Worm (Caenorhabditis elegans) whole organism, mixed stage, embryonic: Measurements from ENCODE around the gene cpar-1.

Experiments used
- M03D4.4 ChIP-seq: sonication (generic microtip); optimal IDR thresholded peaks from 2 replicates; lab custom pipeline; 2017; ENCODE audit warnings: mild to moderate bottlenecking, missing genetic modification characterization, missing compliant biosample characterization
- bed-3 ChIP-seq: fragments of 200-800 bp; sonication (Bioruptor generic); optimal IDR thresholded peaks from 3 replicates; lab custom pipeline; 2018; ENCODE audit warnings: mild to moderate bottlenecking, missing genetic modification characterization, moderate library complexity, missing compliant biosample characterization
- ces-1 ChIP-seq: fragments of 150-350 bp; optimal IDR thresholded peaks from 2 replicates; lab custom pipeline; 2014; ENCODE audit warnings: missing biosample characterization, missing genetic modification reagents, missing genetic modification characterization
- cnd-1 ChIP-seq: fragments of 200-800 bp; sonication (Bioruptor generic); optimal IDR thresholded peaks from 2 replicates; lab custom pipeline; 2018; ENCODE audit warnings: mild to moderate bottlenecking, missing genetic modification characterization, missing compliant biosample characterization
- hlh-1 ChIP-seq: fragments of 150-350 bp; optimal IDR thresholded peaks from 2 replicates; lab custom pipeline; 2014; ENCODE audit warnings: missing biosample characterization, missing genetic modification reagents, missing genetic modification characterization
- mab-5 ChIP-seq: fragments of 150-350 bp; optimal IDR thresholded peaks from 2 replicates; lab custom pipeline; 2014; ENCODE audit warnings: missing biosample characterization, missing genetic modification characterization
- mep-1 ChIP-seq: fragments of 150-350 bp; optimal IDR thresholded peaks from 2 replicates; lab custom pipeline; 2017; ENCODE audit warnings: missing biosample characterization, missing genetic modification reagents, missing genetic modification characterization, inconsistent platforms
- mls-2 ChIP-seq: sonication (generic microtip); optimal IDR thresholded peaks from 2 replicates; lab custom pipeline; 2016; ENCODE audit warnings: mild to moderate bottlenecking, missing genetic modification characterization, moderate library complexity, missing compliant biosample characterization
- nhr-12 ChIP-seq: fragments of 150-350 bp; optimal IDR thresholded peaks from 2 replicates; lab custom pipeline; 2014; ENCODE audit warnings: missing biosample characterization, missing genetic modification characterization
- nhr-237 ChIP-seq: fragments of 150-350 bp; optimal IDR thresholded peaks from 2 replicates; lab custom pipeline; 2014; ENCODE audit warnings: missing biosample characterization, missing genetic modification characterization
- nhr-28 ChIP-seq: fragments of 150-350 bp; optimal IDR thresholded peaks from 2 replicates; lab custom pipeline; 2014; ENCODE audit warnings: missing biosample characterization, missing genetic modification characterization
- nhr-76 ChIP-seq: sonication (generic microtip); optimal IDR thresholded peaks from 2 replicates; lab custom pipeline; 2017; ENCODE audit warnings: missing biosample characterization, missing genetic modification characterization
- pha-4 ChIP-seq: fragments of 150-350 bp; optimal IDR thresholded peaks from 2 replicates; lab custom pipeline; 2018; ENCODE audit warnings: missing biosample characterization, missing genetic modification reagents, missing genetic modification characterization
- snpc-4 ChIP-seq: fragments of 150-350 bp; optimal IDR thresholded peaks from 2 replicates; lab custom pipeline; 2014; ENCODE audit warnings: missing biosample characterization, missing genetic modification characterization
- sptf-1 ChIP-seq: sonication (generic microtip); optimal IDR thresholded peaks from 2 replicates; lab custom pipeline; 2017; ENCODE audit warnings: mild to moderate bottlenecking, missing genetic modification characterization, moderate library complexity, missing compliant biosample characterization
- unc-120 ChIP-seq: sonication (generic microtip); optimal IDR thresholded peaks from 2 replicates; lab custom pipeline; 2017; ENCODE audit warnings: missing genetic modification characterization, missing compliant biosample characterization; ENCODE audit not compliant: poor library complexity, severe bottlenecking
- unc-62 ChIP-seq: fragments of 150-350 bp; optimal IDR thresholded peaks from 2 replicates; lab custom pipeline; 2014; ENCODE audit warnings: missing biosample characterization, missing genetic modification reagents, missing genetic modification characterization
- zip-8 ChIP-seq: fragments of 150-350 bp; optimal IDR thresholded peaks from 2 replicates; lab custom pipeline; 2014; ENCODE audit warnings: missing biosample characterization, missing genetic modification characterization
- ztf-11 ChIP-seq: fragments of 150-350 bp; optimal IDR thresholded peaks from 2 replicates; lab custom pipeline; 2014; ENCODE audit warnings: missing biosample characterization, missing genetic modification characterization

Gene cpar-1

DNA sequence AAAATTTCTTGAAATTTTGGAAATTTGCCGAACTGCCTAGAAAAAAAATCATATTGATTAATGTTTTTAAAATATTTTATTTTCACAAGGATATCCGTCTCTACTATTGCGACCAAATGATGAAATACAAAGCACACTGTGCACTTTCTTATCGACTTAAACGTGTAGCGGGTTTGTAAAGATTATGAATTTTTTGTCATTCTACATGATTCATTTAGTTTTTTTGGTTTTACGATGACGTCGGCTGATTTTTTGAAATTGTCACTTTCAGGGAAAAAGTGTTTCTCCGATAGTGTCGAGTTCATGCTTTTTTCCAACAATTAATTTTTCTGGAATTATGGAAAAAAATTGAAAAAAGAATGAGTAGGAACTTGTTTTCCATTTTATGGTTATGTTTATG is 42.7 kb downstream of the cpar-1 start:
- no peak for TF ChIP-seq nhr-28 (tag; lab: Kevin White, UChicago)

DNA sequence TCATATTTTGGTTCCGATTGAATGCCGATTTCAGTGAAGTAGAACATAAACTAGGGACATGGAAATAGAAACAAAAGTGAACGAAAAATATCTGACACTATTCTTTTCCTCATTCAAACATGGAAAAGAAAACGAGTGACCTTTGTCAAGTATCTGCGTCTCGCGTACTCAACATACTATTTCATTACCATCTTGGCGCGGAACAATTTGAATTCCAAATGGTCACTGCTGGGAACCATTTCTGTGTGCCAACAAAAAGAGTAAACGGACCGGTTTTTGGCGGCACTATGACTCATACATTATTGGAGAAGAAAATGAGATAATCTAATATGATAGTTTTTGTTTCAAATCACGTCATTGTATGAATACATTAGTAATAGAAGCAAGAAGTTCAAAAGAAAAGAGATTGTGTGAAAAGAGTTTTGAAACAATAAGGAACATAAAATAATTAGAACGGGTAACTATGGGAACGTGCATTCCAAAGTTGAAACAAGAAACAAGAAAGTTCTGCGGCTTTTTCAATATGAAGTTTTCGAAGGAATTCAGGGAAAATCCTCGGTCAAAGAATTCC is 48.7 kb downstream of the cpar-1 start:
- TF ChIP-seq nhr-28 (tag; lab: Kevin White, UChicago) (no peak), unc-62 (GFP tag; lab: Kevin White, UChicago) (no peak), mls-2 (no peak), zip-8 (tag; lab: Kevin White, UChicago) (no peak), bed-3 (GFP tag; lab: Kevin White, UChicago) (no peak), nhr-12 (tag; lab: Kevin White, UChicago) (no peak), snpc-4 (tag; lab: Kevin White, UChicago) (no peak), nhr-237 (tag; lab: Kevin White, UChicago) (no peak), hlh-1 (tag; lab: Kevin White, UChicago) (no peak), ztf-11 (tag; lab: Kevin White, UChicago) (no peak), nhr-76 (tag; lab: Kevin White, UChicago) (no peak), cnd-1 (tag; lab: Kevin White, UChicago) (no peak), mab-5 (no peak), mep-1 (tag; lab: Kevin White, UChicago) (no peak), pha-4 (tag; lab: Kevin White, UChicago) (no peak), M03D4.4 (tag; lab: Kevin White, UChicago) (no peak)

DNA sequence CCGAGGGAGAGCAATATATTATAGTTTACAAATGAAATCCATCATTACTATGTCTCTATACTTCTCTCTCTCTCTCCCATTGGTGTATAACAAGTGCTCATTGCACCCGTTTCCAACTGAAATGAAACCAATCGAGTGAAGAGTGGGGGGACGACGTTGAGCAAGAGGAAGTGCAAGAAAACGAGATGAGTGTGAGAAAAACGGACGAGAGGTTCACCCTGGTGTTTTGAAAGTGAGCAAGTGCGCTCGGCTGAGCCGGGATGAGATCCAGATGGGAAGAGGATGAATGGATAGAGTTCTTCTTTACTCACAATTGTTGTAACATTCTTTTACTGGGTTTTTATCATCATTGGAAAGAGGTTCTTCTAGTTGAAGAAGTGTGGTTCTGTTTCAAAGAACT is 49.9 kb downstream of the cpar-1 start:
- TF ChIP-seq unc-62 (GFP tag; lab: Kevin White, UChicago) (peak; percentile 20), hlh-1 (tag; lab: Kevin White, UChicago) (peak; percentile 76), unc-120 (no peak), mab-5 (peak; percentile 29), zip-8 (tag; lab: Kevin White, UChicago) (no peak), ces-1 (GFP tag; lab: Kevin White, UChicago) (peak; percentile 36), sptf-1 (tag; lab: Kevin White, UChicago) (no peak), cnd-1 (tag; lab: Kevin White, UChicago) (peak; percentile 19)
